Worm (Caenorhabditis elegans) whole organism, L1 larva: ENCODE measurements around the gene nhr-273.

Experiments
- blmp-1 ChIP-seq: fragments of 150-350 bp; optimal IDR thresholded peaks from 2 replicates; lab custom pipeline; 2014; ENCODE audit warnings: missing biosample characterization, missing genetic modification characterization
- dsc-1 ChIP-seq: sonication (generic microtip); optimal IDR thresholded peaks from 2 replicates; lab custom pipeline; 2016; ENCODE audit warnings: mild to moderate bottlenecking, missing genetic modification characterization, missing compliant biosample characterization
- efl-1 ChIP-seq, 4 experiments: fragments of 150-350 bp; optimal IDR thresholded peaks in 3 of 4; peaks in 1 of 4; 1 replicate in 1 of 4; 2 replicates in 3 of 4; lab custom pipeline; 2014; ENCODE audit warnings: missing biosample characterization in 2 of 4, missing genetic modification characterization in 2 of 4, missing genetic modification reagents in 2 of 4
- egl-13 ChIP-seq: sonication (generic microtip); optimal IDR thresholded peaks from 2 replicates; lab custom pipeline; 2016; ENCODE audit warnings: missing genotype, missing genetic modification reagents, missing genetic modification characterization, missing compliant biosample characterization
- elt-2 ChIP-seq: sonication (generic microtip); optimal IDR thresholded peaks from 2 replicates; lab custom pipeline; 2016; ENCODE audit warnings: missing genetic modification characterization, mild to moderate bottlenecking, inconsistent platforms, missing compliant biosample characterization, missing genetic modification reagents
- ets-5 ChIP-seq: fragments of 200-800 bp; sonication (Bioruptor generic); IDR thresholded peaks from 2 replicates; pipeline ENCODE4 v1.3.6; 2022; ENCODE audit warnings: missing genetic modification characterization, missing compliant biosample characterization
- mab-9 ChIP-seq: fragments of 200-800 bp; sonication (Bioruptor generic); IDR thresholded peaks from 2 replicates; pipeline ENCODE4 v1.3.6; 2022; ENCODE audit warnings: missing genetic modification reagents, missing genetic modification characterization, missing compliant biosample characterization
- mdl-1 ChIP-seq, 2 experiments: fragments of 150-350 bp; optimal IDR thresholded peaks; 2 replicates each; lab custom pipeline; 2014 to 2017; ENCODE audit warnings: missing biosample characterization in 2 of 2, missing genetic modification characterization in 2 of 2, inconsistent platforms in 1 of 2
- nhr-11 ChIP-seq: fragments of 150-350 bp; optimal IDR thresholded peaks from 2 replicates; lab custom pipeline; 2014; ENCODE audit warnings: missing biosample characterization, missing genetic modification characterization
- nhr-20 ChIP-seq: sonication (generic microtip); optimal IDR thresholded peaks from 2 replicates; lab custom pipeline; 2016; ENCODE audit warnings: mild to moderate bottlenecking, missing genetic modification characterization, missing compliant biosample characterization
- nhr-71 ChIP-seq: sonication (generic microtip); optimal IDR thresholded peaks from 2 replicates; lab custom pipeline; 2016; ENCODE audit warnings: mild to moderate bottlenecking, missing genetic modification characterization, moderate library complexity, missing compliant biosample characterization
- nhr-77 ChIP-seq: fragments of 150-350 bp; optimal IDR thresholded peaks from 2 replicates; lab custom pipeline; 2014; ENCODE audit warnings: missing biosample characterization, missing genetic modification characterization
- nhr-90 ChIP-seq: sonication (generic microtip); optimal IDR thresholded peaks from 2 replicates; lab custom pipeline; 2016; ENCODE audit warnings: mild to moderate bottlenecking, missing genetic modification characterization, missing compliant biosample characterization; ENCODE audit not compliant: poor library complexity
- pag-3 ChIP-seq: sonication (generic microtip); optimal IDR thresholded peaks from 2 replicates; lab custom pipeline; 2017; ENCODE audit warnings: missing genetic modification characterization, mild to moderate bottlenecking, missing compliant biosample characterization, antibody characterized with exemption, borderline replicate concordance; ENCODE audit not compliant: insufficient read depth
- tbx-2 ChIP-seq: sonication (generic microtip); optimal IDR thresholded peaks from 2 replicates; lab custom pipeline; 2016; ENCODE audit warnings: missing genetic modification characterization, missing compliant biosample characterization
- unc-30 ChIP-seq: sonication (generic microtip); optimal IDR thresholded peaks from 2 replicates; lab custom pipeline; 2017; ENCODE audit warnings: missing biosample characterization, missing genetic modification characterization
- unc-98 ChIP-seq: fragments of 200-800 bp; sonication (Bioruptor generic); IDR thresholded peaks from 2 replicates; pipeline ENCODE4 v1.3.6; 2022; ENCODE audit warnings: missing genetic modification characterization, missing compliant biosample characterization
- vab-15 ChIP-seq: sonication (generic microtip); optimal IDR thresholded peaks from 2 replicates; lab custom pipeline; 2017; ENCODE audit warnings: missing genotype, mild to moderate bottlenecking, missing genetic modification characterization, missing compliant biosample characterization
- xbp-1 ChIP-seq: sonication (generic microtip); optimal IDR thresholded peaks from 2 replicates; lab custom pipeline; 2016; ENCODE audit warnings: missing genetic modification characterization, missing compliant biosample characterization
- zag-1 ChIP-seq: fragments of 150-350 bp; optimal IDR thresholded peaks from 2 replicates; lab custom pipeline; 2014; ENCODE audit warnings: missing biosample characterization, missing genetic modification characterization
- ztf-11 ChIP-seq, 2 experiments: sonication (generic microtip); optimal IDR thresholded peaks; 2 replicates each; lab custom pipeline; 2016 to 2017; ENCODE audit warnings: missing genetic modification characterization in 2 of 2, missing biosample characterization in 1 of 2, missing compliant biosample characterization in 1 of 2

Gene nhr-273

ce11 chrII:4467869-4468268, 32.8 kb downstream of the nhr-273 start, which contains the start of gene W06B4.2:
TSS of gene W06B4.2 (plus strand) at chrII:4468169.
- TF ChIP-seq tbx-2 (tag; lab: Kevin White, UChicago) (no peak), egl-13 (tag; lab: Kevin White, UChicago) (no peak), pag-3 (tag; lab: Kevin White, UChicago) (no peak)

ce11 chrII:4468897-4469459, 33.9 kb downstream of the nhr-273 start:
- TF ChIP-seq dsc-1 (no peak), nhr-20 (tag; lab: Kevin White, UChicago) (peak; percentile 1), ets-5 (GFP tag; lab: Robert Waterston, UW) (no peak)

ce11 chrII:4470972-4471645, 36.0 kb downstream of the nhr-273 start, which contains the start of gene W06B4.1:
TSS of gene W06B4.1 (plus strand) at chrII:4471595.
- TF ChIP-seq zag-1 (tag; lab: Kevin White, UChicago) (no peak), efl-1 (optimal IDR thresholded peaks at IDR 0.05; lab: Kevin White, UChicago) (peak in 1 of 2 experiments; percentile 17), efl-1 (GFP tag; optimal IDR thresholded peaks at IDR 0.05 in 1 of 2; lab: Kevin White, UChicago) (no peak)

ce11 chrII:4474005-4474655, 39.0 kb downstream of the nhr-273 start:
- TF ChIP-seq zag-1 (tag; lab: Kevin White, UChicago) (no peak), efl-1 (optimal IDR thresholded peaks at IDR 0.05; lab: Kevin White, UChicago) (no peak), efl-1 (GFP tag; optimal IDR thresholded peaks at IDR 0.05 in 1 of 2; lab: Kevin White, UChicago) (peak in 1 of 2 experiments; percentile 59)

ce11 chrII:4478303-4478702, 43.2 kb downstream of the nhr-273 start, which contains the start of gene T05C1.1:
TSS of gene T05C1.1 (plus strand) at chrII:4478603.
- TF ChIP-seq nhr-90 (no peak), nhr-71 (tag; lab: Kevin White, UChicago) (no peak), unc-30 (tag; lab: Kevin White, UChicago) (no peak), mab-9 (GFP tag; lab: Robert Waterston, UW) (no peak), unc-98 (GFP tag; lab: Robert Waterston, UW) (no peak), nhr-11 (tag; lab: Kevin White, UChicago) (no peak), egl-13 (tag; lab: Kevin White, UChicago) (no peak)

ce11 chrII:4482021-4482420, 46.9 kb downstream of the nhr-273 start, which contains the start of gene T05C1.2:
TSS of gene T05C1.2 (minus strand) at chrII:4482121.
- TF ChIP-seq mdl-1 (tag; optimal IDR thresholded peaks at IDR 0.05; lab: Kevin White, UChicago) (no peak), nhr-90 (no peak), blmp-1 (tag; lab: Kevin White, UChicago) (no peak), xbp-1 (no peak), nhr-77 (no peak), ztf-11 (tag; optimal IDR thresholded peaks at IDR 0.05; lab: Kevin White, UChicago) (no peak), elt-2 (no peak), nhr-11 (tag; lab: Kevin White, UChicago) (no peak), vab-15 (no peak)
